Fruit fly (Drosophila melanogaster): ENCODE results near the gene Pxn.

Gene Pxn

dm6 chr3L:2589911-2590763 lies 39.7 kb downstream of the Pxn start (continued):
- TF ChIP-seq Sox102F (GFP tag; optimal IDR thresholded peaks at IDR 0.05) (peak; percentile 49), CG6276 (GFP tag; optimal IDR thresholded peaks at IDR 0.05) (peak; percentile 12), CG7368 (GFP tag; optimal IDR thresholded peaks at IDR 0.05) (peak; percentile 18), fd59A (GFP tag; optimal IDR thresholded peaks at IDR 0.05) (no peak), CG11294 (GFP tag; IDR thresholded peaks at IDR 0.05) (no peak), CG16779 (tag; optimal IDR thresholded peaks at IDR 0.05) (no peak), CG32006 (GFP tag; optimal IDR thresholded peaks at IDR 0.05) (peak; percentile 69), topi (GFP tag; optimal IDR thresholded peaks at IDR 0.05) (peak; percentile 37), Sox15 (GFP tag; optimal IDR thresholded peaks at IDR 0.05) (no peak), net (GFP tag; optimal IDR thresholded peaks at IDR 0.05) (peak; percentile 44)

- peak; percentile 6 for TF ChIP-seq achi (GFP tag; optimal IDR thresholded peaks at IDR 0.05)
- peak; percentile 30 for TF ChIP-seq cyc (GFP tag; optimal IDR thresholded peaks at IDR 0.05)
- TF ChIP-seq CG11902 (GFP tag; optimal IDR thresholded peaks at IDR 0.05), result no peak
- peak; percentile 14 for TF ChIP-seq CG6854 (GFP tag; optimal IDR thresholded peaks at IDR 0.05)
- TF ChIP-seq Met (GFP tag; optimal IDR thresholded peaks at IDR 0.05), result peak; percentile 58
- TF ChIP-seq dsx (GFP tag; optimal IDR thresholded peaks at IDR 0.05; ENCODE audit: poor library complexity, severe bottlenecking), result peak; percentile 34
- no peak for TF ChIP-seq spab (GFP tag; optimal IDR thresholded peaks at IDR 0.05)
- peak; percentile 40 for TF ChIP-seq fkh (GFP tag; optimal IDR thresholded peaks at IDR 0.05)
- peak; percentile 66 for TF ChIP-seq CG6276 (GFP tag; optimal IDR thresholded peaks at IDR 0.05)
- peak; percentile 45 for TF ChIP-seq pdm3 (GFP tag; optimal IDR thresholded peaks at IDR 0.05)
- no peak for TF ChIP-seq CG6792 (GFP tag; optimal IDR thresholded peaks at IDR 0.05)
- TF ChIP-seq CG3919 (GFP tag; optimal IDR thresholded peaks at IDR 0.05), result peak; percentile 5
- peak; percentile 2 for TF ChIP-seq CG10669 (GFP tag; optimal IDR thresholded peaks at IDR 0.05)
- TF ChIP-seq CG10631 (GFP tag; optimal IDR thresholded peaks at IDR 0.05), result peak; percentile 27
- TF ChIP-seq OdsH (GFP tag; optimal IDR thresholded peaks at IDR 0.05), result peak; percentile 23
- TF ChIP-seq Sox14 (GFP tag; optimal IDR thresholded peaks at IDR 0.05), result peak; percentile 60
- peak; percentile 34 for TF ChIP-seq Smox (GFP tag; optimal IDR thresholded peaks at IDR 0.05)
- TF ChIP-seq Hr4 (GFP tag; optimal IDR thresholded peaks at IDR 0.05), result peak; percentile 15
- TF ChIP-seq acj6 (GFP tag; optimal IDR thresholded peaks at IDR 0.05), result peak; percentile 34
- no peak for TF ChIP-seq Sox15 (GFP tag; optimal IDR thresholded peaks at IDR 0.05)
- no peak for TF ChIP-seq CG7368 (GFP tag; optimal IDR thresholded peaks at IDR 0.05)
- TF ChIP-seq CG11294 (GFP tag; IDR thresholded peaks at IDR 0.05), result no peak
- no peak for TF ChIP-seq net (GFP tag; optimal IDR thresholded peaks at IDR 0.05)
- TF ChIP-seq Hr39 (GFP tag; optimal IDR thresholded peaks at IDR 0.05), result peak; percentile 31
- TF ChIP-seq Eip78C (GFP tag), result peak; percentile 81
- no peak for TF ChIP-seq Blimp-1 (GFP tag; optimal IDR thresholded peaks at IDR 0.05)
- no peak for TF ChIP-seq Lpt (GFP tag; optimal IDR thresholded peaks at IDR 0.05)
- TF ChIP-seq svp (GFP tag), result peak; percentile 82
- no peak for TF ChIP-seq Ets96B (tag; optimal IDR thresholded peaks at IDR 0.05)
- TF ChIP-seq lz (GFP tag; optimal IDR thresholded peaks at IDR 0.05), result peak; percentile 41
- TF ChIP-seq Sox102F (GFP tag; optimal IDR thresholded peaks at IDR 0.05), result peak; percentile 23
- peak; percentile 43 for TF ChIP-seq vri (GFP tag; optimal IDR thresholded peaks at IDR 0.05)
- peak; percentile 26 for TF ChIP-seq CG6808 (GFP tag; optimal IDR thresholded peaks at IDR 0.05)
- peak; percentile 30 for TF ChIP-seq Eip75B (GFP tag; optimal IDR thresholded peaks at IDR 0.05)
- TF ChIP-seq CG3032 (tag; optimal IDR thresholded peaks at IDR 0.05), result peak; percentile 48
- TF ChIP-seq topi (GFP tag; optimal IDR thresholded peaks at IDR 0.05), result peak; percentile 41
- TF ChIP-seq esn (GFP tag; optimal IDR thresholded peaks at IDR 0.05), result peak; percentile 57
- peak; percentile 44 for TF ChIP-seq CG31627 (GFP tag; optimal IDR thresholded peaks at IDR 0.05)
- TF ChIP-seq Hr38 (GFP tag; optimal IDR thresholded peaks at IDR 0.05), result no peak
- no peak for TF ChIP-seq CG8119 (GFP tag; IDR thresholded peaks at IDR 0.05)
- peak; percentile 30 for TF ChIP-seq Ets21C (GFP tag; optimal IDR thresholded peaks at IDR 0.05)
- TF ChIP-seq fd59A (GFP tag; optimal IDR thresholded peaks at IDR 0.05), result no peak
- peak; percentile 6 for TF ChIP-seq Eip93F (GFP tag; optimal IDR thresholded peaks at IDR 0.05)
Observed at dm6 chr3L:2589167-2589910, 40.5 kb downstream of the Pxn start, which contains the start of gene dos. Gene dos (plus strand): TSS chr3L:2589414.
